Worm (Caenorhabditis elegans): ENCODE results near the gene R07D5.2.

DNA sequence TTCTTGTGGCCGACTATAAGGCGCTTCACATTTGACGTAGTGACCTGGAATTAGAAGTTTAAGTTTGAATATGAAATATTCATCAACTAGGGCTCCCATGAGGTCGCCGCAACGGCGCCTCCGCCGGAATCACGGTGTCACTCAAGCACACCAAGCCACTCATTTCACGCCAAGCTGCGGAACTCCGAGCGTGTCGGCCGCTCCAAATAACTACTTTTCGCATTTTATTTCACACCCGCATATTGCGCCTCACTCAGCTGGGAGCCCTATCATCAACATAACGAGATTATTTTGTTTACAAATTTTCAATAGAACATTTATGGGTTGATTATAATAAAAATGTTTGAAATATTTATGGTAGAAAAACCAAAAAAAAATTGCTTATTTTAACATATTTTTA, 41.4 kb upstream of the R07D5.2 start:
- TF ChIP-seq dao-5 (tag; optimal IDR thresholded peaks at IDR 0.05) = no peak
- no peak for TF ChIP-seq W03F9.2 (tag; optimal IDR thresholded peaks at IDR 0.05)
- no peak for TF ChIP-seq him-1 (tag; optimal IDR thresholded peaks at IDR 0.05)

Measured in whole organism, L4/young adult.